Fruit fly (Drosophila melanogaster) whole organism, wandering third instar larva: ENCODE measurements around the gene alpha-Est7.

ENCODE experiments used
- Abd-B ChIP-seq: fragments of >200 bp; optimal IDR thresholded peaks from 2 replicates; lab custom pipeline; 2017; ENCODE audit warnings: missing biosample characterization, missing genetic modification characterization
- CG32264 ChIP-seq: fragments of 200-800 bp; sonication (Bioruptor generic); optimal IDR thresholded peaks from 2 replicates; lab custom pipeline; 2016; ENCODE audit warnings: missing biosample characterization, missing genetic modification characterization
- CG9705 ChIP-seq: fragments of 200-800 bp; sonication (Bioruptor generic); optimal IDR thresholded peaks from 2 replicates; lab custom pipeline; 2018; ENCODE audit warnings: missing biosample characterization, mild to moderate bottlenecking, missing genetic modification characterization
- CrebA ChIP-seq: fragments of 200-800 bp; sonication (Bioruptor generic); optimal IDR thresholded peaks from 2 replicates; lab custom pipeline; 2016; ENCODE audit warnings: missing biosample characterization, mild to moderate bottlenecking, missing genetic modification characterization, borderline replicate concordance
- Dif ChIP-seq: fragments of 200-275, 200-300 bp; sonication (Bioruptor generic); optimal IDR thresholded peaks from 2 replicates; lab custom pipeline; 2018; ENCODE audit warnings: missing biosample characterization, missing genetic modification characterization; ENCODE audit not compliant: partially characterized antibody
- GATAd ChIP-seq: sonication (Bioruptor generic); optimal IDR thresholded peaks from 2 replicates; lab custom pipeline; 2016; ENCODE audit warnings: missing biosample characterization, missing genetic modification characterization
- Hnf4 ChIP-seq: fragments of 200-800 bp; sonication (Bioruptor generic); optimal IDR thresholded peaks from 2 replicates; lab custom pipeline; 2016; ENCODE audit warnings: missing biosample characterization, mild to moderate bottlenecking, missing genetic modification characterization
- Hr83 ChIP-seq: fragments of 200-300 bp; sonication (Bioruptor generic); optimal IDR thresholded peaks from 2 replicates; lab custom pipeline; 2016; ENCODE audit warnings: missing biosample characterization, mild to moderate bottlenecking, missing genetic modification characterization, moderate library complexity; ENCODE audit not compliant: poor library complexity, severe bottlenecking
- Jra ChIP-seq: sonication (Bioruptor generic); optimal IDR thresholded peaks from 2 replicates; lab custom pipeline; 2016; ENCODE audit warnings: missing biosample characterization, missing genetic modification characterization
- Mio ChIP-seq: sonication (Bioruptor generic); optimal IDR thresholded peaks from 2 replicates; lab custom pipeline; 2016; ENCODE audit warnings: missing biosample characterization, missing genetic modification characterization
- Myc ChIP-seq: fragments of >200 bp; optimal IDR thresholded peaks from 2 replicates; lab custom pipeline; 2017
- N ChIP-seq: fragments of >200 bp; optimal IDR thresholded peaks from 2 replicates; lab custom pipeline; 2018; ENCODE audit warnings: missing biosample characterization, missing external identifiers, missing genetic modification characterization
- Rel ChIP-seq, 2 experiments: fragments of 200-800 bp; sonication (Bioruptor generic) in 1 of 2; optimal IDR thresholded peaks; 2 replicates in 1 of 2; 3 replicates in 1 of 2; lab custom pipeline; 2016 to 2019; ENCODE audit warnings: mild to moderate bottlenecking in 2 of 2, missing biosample characterization in 2 of 2, missing genetic modification characterization in 2 of 2, moderate library complexity in 1 of 2
- Sp1 ChIP-seq: fragments of 200-800 bp; sonication (Bioruptor generic); optimal IDR thresholded peaks from 3 replicates; lab custom pipeline; 2019; ENCODE audit warnings: missing biosample characterization, mild to moderate bottlenecking, missing genetic modification characterization, moderate library complexity
- Vsx2 ChIP-seq: fragments of 200-300, 225-300 bp; sonication (Bioruptor generic); optimal IDR thresholded peaks from 2 replicates; lab custom pipeline; 2018; ENCODE audit warnings: missing biosample characterization, missing genetic modification characterization; ENCODE audit not compliant: partially characterized antibody
- br ChIP-seq: fragments of 200-800 bp; sonication (Bioruptor generic); optimal IDR thresholded peaks from 2 replicates; lab custom pipeline; 2016; ENCODE audit warnings: missing biosample characterization, missing genetic modification characterization
- brk ChIP-seq: fragments of 200-800 bp; sonication (Bioruptor generic); optimal IDR thresholded peaks from 2 replicates; lab custom pipeline; 2016; ENCODE audit warnings: missing biosample characterization, mild to moderate bottlenecking, missing genetic modification characterization
- dl ChIP-seq, 2 experiments: fragments of 175-275, 200-275 bp in 1 of 2; fragments of 200-275 bp in 1 of 2; sonication (Bioruptor generic); optimal IDR thresholded peaks; lab custom pipeline; 2018; ENCODE audit warnings: mild to moderate bottlenecking in 2 of 2, missing biosample characterization in 2 of 2, missing genetic modification characterization in 2 of 2, moderate library complexity in 2 of 2; ENCODE audit not compliant: partially characterized antibody in 2 of 2, insufficient read depth in 1 of 2
- dmrt93B ChIP-seq: fragments of 200-800 bp; sonication (Bioruptor generic); optimal IDR thresholded peaks from 2 replicates; lab custom pipeline; 2018; ENCODE audit warnings: missing biosample characterization, mild to moderate bottlenecking, missing genetic modification characterization
- foxo ChIP-seq, 2 experiments: fragments of 200-800 bp; sonication (Bioruptor generic); optimal IDR thresholded peaks; 2 replicates in 1 of 2; 3 replicates in 1 of 2; lab custom pipeline; 2016 to 2017; ENCODE audit warnings: missing biosample characterization in 2 of 2, missing genetic modification characterization in 2 of 2
- h ChIP-seq: fragments of 200-800 bp; sonication (Bioruptor generic); optimal IDR thresholded peaks from 3 replicates; lab custom pipeline; 2016; ENCODE audit warnings: missing biosample characterization, mild to moderate bottlenecking, missing genetic modification characterization
- lola ChIP-seq: fragments of >200 bp; optimal IDR thresholded peaks from 2 replicates; lab custom pipeline; 2017; ENCODE audit warnings: missing biosample characterization, missing genetic modification characterization
- pan ChIP-seq: fragments of >200 bp; optimal IDR thresholded peaks from 2 replicates; lab custom pipeline; 2017
- rgr ChIP-seq: fragments of 200-800 bp; sonication (Bioruptor generic); optimal IDR thresholded peaks from 3 replicates; lab custom pipeline; 2016; ENCODE audit warnings: missing biosample characterization, mild to moderate bottlenecking, missing genetic modification characterization
- sage ChIP-seq: fragments of 200-800 bp; sonication (Bioruptor generic); optimal IDR thresholded peaks from 2 replicates; lab custom pipeline; 2016; ENCODE audit warnings: missing biosample characterization, mild to moderate bottlenecking, missing genetic modification characterization
- sv ChIP-seq: fragments of 200-800 bp; sonication (Bioruptor generic); optimal IDR thresholded peaks from 3 replicates; lab custom pipeline; 2016; ENCODE audit warnings: missing biosample characterization, missing genetic modification characterization
- usp ChIP-seq: fragments of >200 bp; optimal IDR thresholded peaks from 2 replicates; lab custom pipeline; 2017; ENCODE audit warnings: missing biosample characterization, missing genetic modification characterization
- woc ChIP-seq: sonication (Bioruptor generic); optimal IDR thresholded peaks from 2 replicates; lab custom pipeline; 2016; ENCODE audit warnings: missing biosample characterization, mild to moderate bottlenecking, missing genetic modification characterization

alpha-Est7 gene

dm6 chr3R:7522266-7522955 is 1.1 kb downstream of the alpha-Est7 start:
- no peak for TF ChIP-seq dmrt93B (GFP tag; lab: Kevin White, UChicago)
- TF ChIP-seq sv (GFP tag; lab: Kevin White, UChicago) = no peak
- no peak for TF ChIP-seq Mio
- TF ChIP-seq Jra (GFP tag; lab: Kevin White, UChicago) = no peak
- TF ChIP-seq GATAd (GFP tag; lab: Kevin White, UChicago) = no peak
- no peak for TF ChIP-seq lola
- TF ChIP-seq CrebA = no peak
- TF ChIP-seq br = no peak

- TF ChIP-seq sv (GFP tag; lab: Kevin White, UChicago) (no peak), N (GFP tag; lab: Kevin White, UChicago) (no peak), woc (no peak), rgr (GFP tag; lab: Kevin White, UChicago) (no peak), Dif (GFP tag; lab: Kevin White, UChicago) (no peak)
Measured at dm6 chr3R:7519356-7519755, 4.2 kb downstream of the alpha-Est7 start, which contains the start of gene Ubc84D. TSS of gene Ubc84D (minus strand) at chr3R:7519456.

dm6 chr3R:7515599-7516069 is 7.9 kb downstream of the alpha-Est7 start, which contains the start of gene alpha-Est8:
TSS of gene alpha-Est8 (minus strand) at chr3R:7515670.
- TF ChIP-seq Rel (GFP tag; optimal IDR thresholded peaks at IDR 0.05; lab: Kevin White, UChicago) (no peak), Rel (tag; optimal IDR thresholded peaks at IDR 0.05; lab: Kevin White, UChicago) (peak; percentile 38), h (GFP tag; lab: Kevin White, UChicago) (peak; percentile 17), Dif (GFP tag; lab: Kevin White, UChicago) (peak; percentile 16), CrebA (peak; percentile 38), pan (lab: Kevin White, UChicago) (no peak)

- no peak for TF ChIP-seq N (GFP tag; lab: Kevin White, UChicago)
- peak; percentile 15 for TF ChIP-seq Hnf4
- TF ChIP-seq, all 38 proteins: peak for 1
Measured at dm6 chr3R:7514232-7514863, 9.2 kb downstream of the alpha-Est7 start.

- TF ChIP-seq sage (GFP tag; lab: Kevin White, UChicago) = no peak
- no peak for TF ChIP-seq foxo (GFP tag; optimal IDR thresholded peaks at IDR 0.05; lab: Kevin White, UChicago)
- TF ChIP-seq GATAd (GFP tag; lab: Kevin White, UChicago) = no peak
- peak; percentile 69 for TF ChIP-seq N (GFP tag; lab: Kevin White, UChicago)
- TF ChIP-seq Sp1 = no peak
- no peak for TF ChIP-seq CG32264 (GFP tag; lab: Kevin White, UChicago)
- no peak for TF ChIP-seq Hr83 (GFP tag; lab: Kevin White, UChicago)
- no peak for TF ChIP-seq CG9705 (GFP tag; lab: Kevin White, UChicago)
- TF ChIP-seq brk = no peak
- peak; percentile 52 for TF ChIP-seq Vsx2 (GFP tag; lab: Kevin White, UChicago)
- no peak for TF ChIP-seq usp
- TF ChIP-seq Hnf4 = no peak
- no peak for TF ChIP-seq h (GFP tag; lab: Kevin White, UChicago)
- TF ChIP-seq Abd-B (GFP tag; lab: Kevin White, UChicago) = peak; percentile 38
- no peak for TF ChIP-seq dl (GFP tag; optimal IDR thresholded peaks at IDR 0.05; lab: Kevin White, UChicago; ENCODE audit: insufficient read depth in 1 of 2, partially characterized antibody in 2 of 2)
- no peak for TF ChIP-seq Jra (GFP tag; lab: Kevin White, UChicago)
- peak; percentile 86 for TF ChIP-seq lola
- no peak for TF ChIP-seq rgr (GFP tag; lab: Kevin White, UChicago)
- TF ChIP-seq Myc (lab: Kevin White, UChicago) = peak; percentile 86
- TF ChIP-seq Dif (GFP tag; lab: Kevin White, UChicago) = peak; percentile 36
- TF ChIP-seq, all 38 proteins: peak for 6
Measured at dm6 chr3R:7508198-7508837, 15.2 kb downstream of the alpha-Est7 start.
